Worm (Caenorhabditis elegans): Measurements from ENCODE around the gene pdtf-1.
"Not testable (repeated sequence)": the region's sequence is repeated elsewhere in the genome, so short reads cannot be mapped to it uniquely, and the experiment has no call there.

DNA sequence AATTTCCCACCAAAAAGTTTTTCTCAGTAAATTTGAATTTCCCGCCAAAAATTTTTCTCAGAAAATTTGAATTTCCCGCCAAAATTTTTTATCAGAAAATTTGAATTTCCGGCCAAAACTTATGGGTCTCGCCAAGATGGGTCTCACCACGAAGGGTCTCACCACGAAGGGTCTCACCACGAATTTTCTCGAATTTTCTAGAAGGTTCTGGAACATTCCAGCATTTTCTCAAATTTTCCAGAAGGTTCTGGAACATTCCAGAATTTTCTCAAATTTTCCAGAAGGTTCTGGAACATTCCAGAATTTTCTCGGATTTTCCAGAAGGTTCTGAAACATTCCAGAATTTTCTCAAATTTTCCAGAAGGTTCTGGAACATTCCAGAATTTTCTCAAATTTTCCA lies 34.5 kb downstream of the pdtf-1 start:
- TF ChIP-seq madf-6 (GFP tag; IDR thresholded peaks at IDR 0.05), result peak; percentile 54
- not testable (repeated sequence) for TF ChIP-seq lin-35 (GFP tag; optimal IDR thresholded peaks at IDR 0.05); lir-1 (GFP tag; conservative IDR thresholded peaks at IDR 0.05); snpc-4 (GFP tag; optimal IDR thresholded peaks at IDR 0.05); snpc-4 (tag; optimal IDR thresholded peaks at IDR 0.05); ama-1 (optimal IDR thresholded peaks at IDR 0.05); ama-1 (GFP tag; optimal IDR thresholded peaks at IDR 0.05)

All from whole organism, young adult.